Fruit fly (Drosophila melanogaster): ENCODE measurements around the gene Nup154.

Gene Nup154

DNA sequence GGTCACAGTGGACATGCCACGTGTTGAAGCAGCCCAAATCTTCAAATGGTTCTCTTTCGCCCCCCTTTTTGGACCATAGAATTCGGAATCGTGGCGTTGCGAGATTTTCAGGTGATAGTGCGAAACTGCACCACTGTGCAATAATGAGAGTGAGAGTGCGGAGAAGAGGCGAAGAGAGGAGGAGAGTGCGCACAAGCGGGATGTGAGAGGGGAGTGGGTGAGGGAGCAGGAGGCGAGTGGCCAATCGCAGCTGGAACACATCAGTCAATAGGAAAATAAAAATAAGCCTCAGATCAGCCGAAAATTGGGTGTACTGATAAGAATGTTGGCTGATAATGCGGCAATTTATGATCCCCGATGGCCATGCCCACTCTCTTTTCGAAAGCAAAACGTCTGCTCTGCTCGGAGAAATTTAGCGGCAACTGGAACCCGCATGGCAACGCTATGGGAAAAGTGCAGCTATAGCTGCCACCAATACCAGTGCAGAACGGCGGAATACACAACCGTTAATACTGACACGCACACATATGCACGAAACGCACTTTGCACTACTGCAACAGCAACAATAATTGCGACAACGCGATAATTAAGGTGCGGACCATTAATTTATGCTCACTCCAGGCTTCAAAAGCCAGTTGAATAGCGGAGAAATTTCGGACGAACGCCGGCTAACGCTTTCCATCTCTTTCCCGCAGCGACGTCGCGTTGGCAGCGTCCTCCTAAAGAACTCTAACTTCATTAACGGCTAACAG lies 37.2 kb upstream of the Nup154 start (continued):
- 0 out of 3 replicates have a peak, but pooled peaks have one; percentile 24 for TF ChIP-seq otp (GFP tag; IDR thresholded peaks at IDR 0.05)

dm6 chr2L:10968009-10968383 lies 36.6 kb upstream of the Nup154 start:
- peak; percentile 80 for TF ChIP-seq gfzf (GFP tag; optimal IDR thresholded peaks at IDR 0.05)
- peak; percentile 22 for TF ChIP-seq BEAF-32 (GFP tag; optimal IDR thresholded peaks at IDR 0.05)
- no peak for TF ChIP-seq CG14014 (GFP tag; IDR thresholded peaks at IDR 0.05)
- no peak for TF ChIP-seq Mrtf (GFP tag; IDR thresholded peaks at IDR 0.05)
- no peak for TF ChIP-seq Neu2 (GFP tag; optimal IDR thresholded peaks at IDR 0.05; ENCODE audit: borderline replicate concordance)
- no peak for TF ChIP-seq CG17359 (tag; optimal IDR thresholded peaks at IDR 0.05)
- TF ChIP-seq trem (tag; optimal IDR thresholded peaks at IDR 0.05) = peak; percentile 48
- peak; percentile 19; the same call in 1 of the 3 replicates for TF ChIP-seq CG34224 (GFP tag; IDR thresholded peaks at IDR 0.05; ENCODE audit: partially characterized antibody)
- TF ChIP-seq Deaf1 (tag; optimal IDR thresholded peaks at IDR 0.05) = no peak
- no peak for TF ChIP-seq shn (GFP tag; optimal IDR thresholded peaks at IDR 0.05)
- TF ChIP-seq MBD-R2 (GFP tag; IDR thresholded peaks at IDR 0.05) = peak; percentile 35; the same call in 1 of the 2 replicates
- peak; percentile 68 for TF ChIP-seq CG9797 (GFP tag; optimal IDR thresholded peaks at IDR 0.05)
- no peak for TF ChIP-seq so (GFP tag; IDR thresholded peaks at IDR 0.05)
- TF ChIP-seq hbn (GFP tag; IDR thresholded peaks at IDR 0.05; ENCODE audit: partially characterized antibody) = 0 out of 2 replicates have a peak, but pooled peaks have one; percentile 11
- no peak for TF ChIP-seq CG12155 (GFP tag; optimal IDR thresholded peaks at IDR 0.05)
- peak; percentile 75 for TF ChIP-seq Dp (GFP tag; optimal IDR thresholded peaks at IDR 0.05)
- peak; percentile 79 for TF ChIP-seq YL-1 (GFP tag; optimal IDR thresholded peaks at IDR 0.05)
- no peak for TF ChIP-seq tll (GFP tag; optimal IDR thresholded peaks at IDR 0.05)
- peak; percentile 28; the same call in 1 of the 2 replicates for TF ChIP-seq CG13287 (GFP tag; IDR thresholded peaks at IDR 0.05; ENCODE audit: partially characterized antibody)
- no peak for TF ChIP-seq NfI (GFP tag; optimal IDR thresholded peaks at IDR 0.05)
- no peak for TF ChIP-seq CG7745 (tag; optimal IDR thresholded peaks at IDR 0.05)
- no peak for TF ChIP-seq CG14860 (GFP tag; IDR thresholded peaks at IDR 0.05; ENCODE audit: partially characterized antibody)
- no peak for TF ChIP-seq CG12942 (GFP tag; optimal IDR thresholded peaks at IDR 0.05)
- TF ChIP-seq rib (GFP tag; IDR thresholded peaks at IDR 0.05) = no peak
- TF ChIP-seq CG10267 (tag; optimal IDR thresholded peaks at IDR 0.05) = peak; percentile 41
- TF ChIP-seq CG5245 (GFP tag; optimal IDR thresholded peaks at IDR 0.05) = no peak
- no peak for TF ChIP-seq CG15601 (tag; optimal IDR thresholded peaks at IDR 0.05)
- 0 out of 2 replicates have a peak, but pooled peaks have one; percentile 29 for TF ChIP-seq CG3847 (GFP tag; IDR thresholded peaks at IDR 0.05)
- no peak for TF ChIP-seq Hr78 (GFP tag; optimal IDR thresholded peaks at IDR 0.05)
- no peak for TF ChIP-seq ash1 (GFP tag; optimal IDR thresholded peaks at IDR 0.05)
- no peak for TF ChIP-seq ro (GFP tag; IDR thresholded peaks at IDR 0.05)
- no peak for TF ChIP-seq CG4328 (GFP tag; optimal IDR thresholded peaks at IDR 0.05)
- TF ChIP-seq row (GFP tag; IDR thresholded peaks at IDR 0.05) = peak; percentile 6; the same call in 1 of the 3 replicates
- peak; percentile 7; the same call in 1 of the 3 replicates for TF ChIP-seq CG34422 (GFP tag; IDR thresholded peaks at IDR 0.05)
- TF ChIP-seq CG6791 (GFP tag; IDR thresholded peaks at IDR 0.05; ENCODE audit: partially characterized antibody) = 0 out of 3 replicates have a peak, but pooled peaks have one; percentile 13
- peak; percentile 8; the same call in 1 of the 2 replicates for TF ChIP-seq vvl (GFP tag; IDR thresholded peaks at IDR 0.05)
- peak; percentile 79 for TF ChIP-seq E2f2 (GFP tag; IDR thresholded peaks at IDR 0.05)
- TF ChIP-seq Drgx (GFP tag; IDR thresholded peaks at IDR 0.05) = no peak
- TF ChIP-seq ac (GFP tag; optimal IDR thresholded peaks at IDR 0.05) = no peak
- no peak for TF ChIP-seq CG7928 (GFP tag; optimal IDR thresholded peaks at IDR 0.05)
- TF ChIP-seq CG17912 (GFP tag; optimal IDR thresholded peaks at IDR 0.05) = no peak
- no peak for TF ChIP-seq CG7357 (GFP tag; IDR thresholded peaks at IDR 0.05)
- no peak for TF ChIP-seq CG13424 (tag; optimal IDR thresholded peaks at IDR 0.05)
- TF ChIP-seq H15 (GFP tag; IDR thresholded peaks at IDR 0.05) = no peak
- TF ChIP-seq stwl (tag; optimal IDR thresholded peaks at IDR 0.05) = peak; percentile 81
